Worm (Caenorhabditis elegans): ENCODE data around the gene C49C3.6.

Gene C49C3.6

DNA sequence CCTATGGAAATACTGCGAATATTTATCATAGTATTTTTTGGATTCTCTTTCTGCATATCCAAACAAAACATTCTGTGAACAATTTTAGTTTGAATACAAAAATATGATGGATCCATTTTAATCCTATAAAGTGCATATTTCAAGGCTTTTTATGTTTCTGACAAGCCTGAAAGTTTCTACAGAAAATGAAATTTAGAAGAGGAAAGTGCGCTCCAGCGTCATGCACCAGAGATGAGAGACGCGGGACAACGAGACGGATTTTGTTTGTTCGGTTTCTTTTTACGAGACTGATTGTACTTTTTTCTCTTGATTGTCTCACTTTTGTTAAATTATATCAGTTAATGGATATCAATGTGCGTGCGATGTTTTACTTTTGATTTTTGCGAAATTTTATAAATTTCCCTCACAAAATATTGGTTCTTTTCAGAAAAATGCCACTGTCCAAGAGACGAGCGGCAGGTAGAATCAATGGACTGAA is at the start of gene C49C3.6:
C49C3.6 (plus strand) TSS at position 428 of the 478 bp plus-strand sequence.
- TF ChIP-seq nhr-23 (tag; optimal IDR thresholded peaks at IDR 0.05): no peak
- TF ChIP-seq pha-4 (tag; optimal IDR thresholded peaks at IDR 0.05): peak; percentile 33
- TF ChIP-seq hmg-11 (tag; optimal IDR thresholded peaks at IDR 0.05): peak; percentile 56
- TF ChIP-seq pqm-1 (tag; optimal IDR thresholded peaks at IDR 0.05): no peak
- no peak for TF ChIP-seq unc-39 (tag; optimal IDR thresholded peaks at IDR 0.05)
- no peak for TF ChIP-seq aly-2 (tag; optimal IDR thresholded peaks at IDR 0.05)
- TF ChIP-seq lin-15B (tag; optimal IDR thresholded peaks at IDR 0.05): peak; percentile 49
- peak; percentile 49 for TF ChIP-seq nfya-1 (tag; optimal IDR thresholded peaks at IDR 0.05; ENCODE audit: insufficient read depth)
- no peak for TF ChIP-seq sea-2 (GFP tag; optimal IDR thresholded peaks at IDR 0.05)

DNA sequence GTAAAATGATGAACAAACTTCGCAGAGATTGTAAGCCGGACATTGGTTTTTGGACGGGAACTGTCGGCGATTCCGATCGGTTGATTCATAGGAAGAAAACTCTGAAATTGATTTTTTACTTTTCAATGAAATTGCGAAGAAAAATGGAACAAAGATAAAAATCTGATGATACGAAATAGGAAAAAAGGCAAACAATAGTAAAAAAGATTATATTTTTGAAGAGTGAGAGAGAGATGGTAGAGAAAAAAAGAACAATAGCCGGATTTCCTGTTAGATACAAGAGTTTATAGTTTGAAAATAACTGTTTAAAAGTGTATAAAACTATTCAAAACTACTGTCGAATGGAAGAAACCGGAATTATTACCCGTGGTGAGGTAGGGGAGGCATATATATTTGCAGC is 47.2 kb upstream of the C49C3.6 start, which contains the start of gene nra-1:
nra-1 (minus strand) TSS at position 101 of the 400 bp plus-strand sequence.
- no peak for TF ChIP-seq sea-2 (GFP tag; optimal IDR thresholded peaks at IDR 0.05)
- no peak for TF ChIP-seq pqm-1 (tag; optimal IDR thresholded peaks at IDR 0.05)
- no peak for TF ChIP-seq tbx-2 (tag; optimal IDR thresholded peaks at IDR 0.05)
- no peak for TF ChIP-seq egl-27 (tag; optimal IDR thresholded peaks at IDR 0.05)
- TF ChIP-seq daf-12 (tag; optimal IDR thresholded peaks at IDR 0.05): no peak

DNA sequence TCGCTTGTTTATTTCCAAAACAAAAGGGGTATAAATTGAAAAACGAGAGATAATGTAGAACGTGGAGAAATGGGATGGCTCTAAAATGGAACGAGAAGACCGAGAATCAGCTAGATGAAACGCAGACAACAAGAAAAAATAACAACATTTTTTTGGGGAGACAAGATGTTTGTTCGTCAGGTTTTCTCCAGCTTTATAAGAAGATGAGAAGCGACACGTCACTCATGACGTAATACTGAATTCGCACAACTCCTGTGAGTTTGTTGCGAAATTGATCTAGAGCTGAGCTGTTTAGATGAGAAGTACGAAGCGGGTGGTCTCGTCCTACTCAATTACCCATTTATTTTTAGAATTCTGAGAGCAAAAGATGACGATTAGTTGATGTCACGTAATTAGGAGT is 46.1 kb upstream of the C49C3.6 start:
- TF ChIP-seq unc-39 (tag; optimal IDR thresholded peaks at IDR 0.05) (no peak), nhr-76 (tag; optimal IDR thresholded peaks at IDR 0.05) (no peak), nhr-23 (tag; optimal IDR thresholded peaks at IDR 0.05) (no peak), jun-1 (tag; optimal IDR thresholded peaks at IDR 0.05) (no peak), lin-39 (tag; optimal IDR thresholded peaks at IDR 0.05) (peak; percentile 35), ceh-9 (tag; optimal IDR thresholded peaks at IDR 0.05) (no peak), nfya-1 (tag; optimal IDR thresholded peaks at IDR 0.05; ENCODE audit: insufficient read depth) (peak; percentile 49), daf-12 (tag; optimal IDR thresholded peaks at IDR 0.05) (no peak), ceh-16 (tag; optimal IDR thresholded peaks at IDR 0.05) (no peak), ZK546.5 (tag; optimal IDR thresholded peaks at IDR 0.05) (no peak), ztf-4 (tag; optimal IDR thresholded peaks at IDR 0.05) (no peak), fos-1 (tag; optimal IDR thresholded peaks at IDR 0.05) (no peak), lsy-12 (tag; optimal IDR thresholded peaks at IDR 0.05) (no peak), nhr-67 (tag; optimal IDR thresholded peaks at IDR 0.05) (no peak), snpc-4 (tag; optimal IDR thresholded peaks at IDR 0.05) (peak; percentile 29), fkh-10 (GFP tag; optimal IDR thresholded peaks at IDR 0.05) (peak; percentile 33), tbx-2 (tag; optimal IDR thresholded peaks at IDR 0.05) (no peak)

DNA sequence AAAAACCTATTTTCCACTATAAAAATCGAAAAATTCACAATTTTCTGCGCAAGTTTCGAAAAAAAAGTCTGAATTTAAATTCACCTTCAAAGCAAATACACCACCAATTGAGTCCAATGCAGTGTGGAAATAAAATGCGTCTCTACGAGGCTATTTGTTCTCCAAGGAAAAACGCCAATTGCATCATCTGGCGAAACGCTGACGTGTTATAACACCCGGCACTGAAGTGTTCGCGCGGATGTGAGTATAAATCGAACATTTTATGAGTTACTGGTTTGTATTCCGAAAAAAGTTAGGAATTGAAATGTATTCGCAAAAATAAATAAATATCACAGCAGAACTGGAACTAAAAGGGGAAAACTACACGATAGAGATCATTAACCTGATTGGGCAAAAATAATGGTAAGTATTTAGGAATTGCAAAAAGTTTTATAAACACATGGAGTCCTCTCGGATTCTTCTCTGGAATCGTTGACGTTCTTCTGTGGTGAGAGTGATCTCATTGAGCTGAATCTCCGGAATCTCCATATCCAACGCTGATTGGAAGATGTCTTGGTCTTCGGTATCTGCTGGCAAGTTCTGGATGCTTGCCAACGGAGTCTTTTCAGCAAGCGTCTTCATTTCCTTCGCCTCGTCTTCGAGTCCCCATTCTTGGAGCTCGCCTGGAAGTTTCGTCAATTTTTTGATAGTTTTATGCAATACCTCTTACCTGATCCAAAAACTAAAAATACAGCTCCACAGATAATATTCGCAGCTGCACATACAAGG is 43.2 kb upstream of the C49C3.6 start, which contains the start of gene zipt-7.1:
zipt-7.1 (minus strand) TSS at position 232 of the 768 bp plus-strand sequence.
- TF ChIP-seq nhr-77 (tag; optimal IDR thresholded peaks at IDR 0.05): no peak
- peak; percentile 3 for TF ChIP-seq elt-2 (tag; optimal IDR thresholded peaks at IDR 0.05)
- no peak for TF ChIP-seq nhr-25 (tag; optimal IDR thresholded peaks at IDR 0.05)
- peak; percentile 13 for TF ChIP-seq egl-5 (tag; optimal IDR thresholded peaks at IDR 0.05)

DNA sequence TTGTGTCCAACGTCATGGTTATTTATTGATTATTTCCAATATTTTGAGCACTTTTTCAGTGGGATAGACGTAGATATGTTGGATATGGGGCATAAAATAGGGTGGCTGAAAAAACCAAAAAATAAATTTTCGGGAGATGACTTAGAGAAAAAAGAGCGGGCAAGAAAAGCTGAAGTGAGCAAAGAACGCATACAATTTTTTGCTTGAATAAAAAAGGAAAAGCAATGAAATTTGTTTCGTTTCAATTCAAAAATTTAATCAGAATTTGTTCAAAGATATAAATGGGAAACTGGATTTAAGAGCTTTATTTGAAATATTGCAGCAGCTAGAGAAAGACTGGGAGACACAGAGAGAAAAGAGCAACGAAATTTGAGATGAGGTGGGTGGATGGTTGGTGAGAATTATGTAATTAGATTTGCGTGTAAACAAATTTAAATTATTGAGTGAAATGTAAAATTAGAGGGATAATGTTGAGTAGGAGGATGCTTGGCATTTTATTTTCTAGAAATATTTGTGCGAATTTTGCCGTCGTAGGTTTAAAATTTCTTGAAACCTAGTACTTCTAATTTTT is 39.6 kb upstream of the C49C3.6 start, which contains the start of the genes T28F3.11 and slc-17.4:
T28F3.11 (minus strand) TSS at position 51 of the 571 bp plus-strand sequence.
slc-17.4 (minus strand) TSS at position 105 of the 571 bp plus-strand sequence.
- TF ChIP-seq sea-2 (GFP tag; optimal IDR thresholded peaks at IDR 0.05) (no peak), aly-2 (tag; optimal IDR thresholded peaks at IDR 0.05) (no peak), fkh-10 (GFP tag; optimal IDR thresholded peaks at IDR 0.05) (no peak), mdl-1 (tag; optimal IDR thresholded peaks at IDR 0.05) (no peak), nfya-1 (tag; optimal IDR thresholded peaks at IDR 0.05; ENCODE audit: insufficient read depth) (no peak), nhr-23 (tag; optimal IDR thresholded peaks at IDR 0.05) (no peak), ceh-16 (tag; optimal IDR thresholded peaks at IDR 0.05) (no peak), ama-1 (optimal IDR thresholded peaks at IDR 0.05) (no peak), egl-5 (tag; optimal IDR thresholded peaks at IDR 0.05) (no peak)
